Worm (Caenorhabditis elegans) whole organism, young adult: ENCODE results near the gene B0524.6.

Source experiments
- F22D6.2 ChIP-seq: sonication (generic microtip); optimal IDR thresholded peaks from 2 replicates; lab custom pipeline; 2016; ENCODE audit warnings: mild to moderate bottlenecking, missing genetic modification characterization, missing compliant biosample characterization
- F23B12.7 ChIP-seq: sonication (generic microtip); optimal IDR thresholded peaks from 2 replicates; lab custom pipeline; 2017; ENCODE audit warnings: missing genetic modification characterization, mild to moderate bottlenecking, missing compliant biosample characterization, antibody characterized with exemption, moderate library complexity; ENCODE audit not compliant: insufficient read depth
- F39B2.1 ChIP-seq: fragments of 200-800 bp; sonication (Bioruptor generic); IDR thresholded peaks from 2 replicates; pipeline ENCODE4 v1.3.6; 2022; ENCODE audit warnings: missing genetic modification reagents, missing genetic modification characterization, missing compliant biosample characterization
- F55B11.4 ChIP-seq: sonication (generic microtip); optimal IDR thresholded peaks from 2 replicates; lab custom pipeline; 2016; ENCODE audit warnings: missing compliant biosample characterization, missing genetic modification characterization, borderline replicate concordance; ENCODE audit not compliant: insufficient read depth
- T07F8.4 ChIP-seq: sonication (generic microtip); optimal IDR thresholded peaks from 2 replicates; lab custom pipeline; 2016; ENCODE audit warnings: mild to moderate bottlenecking, missing genetic modification characterization, moderate library complexity, missing compliant biosample characterization
- Y56A3A.18 ChIP-seq: fragments of 200-800 bp; sonication (Bioruptor generic); IDR thresholded peaks from 2 replicates; pipeline ENCODE4 v1.3.6; 2022; ENCODE audit warnings: missing genetic modification reagents, missing genetic modification characterization, missing compliant biosample characterization
- Y95B8A.8 ChIP-seq: fragments of 200-800 bp; sonication (Bioruptor generic); IDR thresholded peaks from 2 replicates; pipeline ENCODE4 v1.3.6; 2022; ENCODE audit warnings: missing genetic modification reagents, missing genetic modification characterization, missing compliant biosample characterization
- akir-1 ChIP-seq: fragments of 200-800 bp; sonication (Bioruptor generic); optimal IDR thresholded peaks from 2 replicates; lab custom pipeline; 2018; ENCODE audit warnings: mild to moderate bottlenecking, missing genetic modification characterization, moderate library complexity, missing compliant biosample characterization
- aptf-3 ChIP-seq: fragments of 200-800 bp; sonication (Bioruptor generic); IDR thresholded peaks from 2 replicates; pipeline ENCODE4 v1.3.6; 2022; ENCODE audit warnings: missing genetic modification characterization, missing compliant biosample characterization
- atf-7 ChIP-seq: sonication (generic microtip); optimal IDR thresholded peaks from 2 replicates; lab custom pipeline; 2017; ENCODE audit warnings: mild to moderate bottlenecking, missing genetic modification characterization, missing compliant biosample characterization
- athp-1 ChIP-seq: sonication (generic microtip); optimal IDR thresholded peaks from 2 replicates; lab custom pipeline; 2017; ENCODE audit warnings: mild to moderate bottlenecking, missing genetic modification characterization, missing compliant biosample characterization
- attf-3 ChIP-seq: fragments of 200-800 bp; sonication (Bioruptor generic); conservative IDR thresholded peaks from 2 replicates; pipeline ENCODE4 v1.3.6; 2022; ENCODE audit warnings: missing genetic modification reagents, missing genetic modification characterization, missing compliant biosample characterization
- cebp-1 ChIP-seq, 2 experiments: fragments of 200-800 bp in 1 of 2; sonication (Bioruptor generic) in 1 of 2; sonication (generic microtip) in 1 of 2; IDR thresholded peaks in 1 of 2; optimal IDR thresholded peaks in 1 of 2; 2 replicates each; pipeline versions ENCODE4 v1.3.6 to Lab custom; 2017 to 2022; ENCODE audit warnings: missing compliant biosample characterization in 2 of 2, missing genetic modification characterization in 2 of 2, mild to moderate bottlenecking in 1 of 2, missing genetic modification reagents in 1 of 2, moderate library complexity in 1 of 2
- ceh-100 ChIP-seq: fragments of 200-800 bp; sonication (Bioruptor generic); IDR thresholded peaks from 2 replicates; pipeline ENCODE4 v1.3.6; 2022; ENCODE audit warnings: missing genetic modification reagents, missing genetic modification characterization, missing compliant biosample characterization
- ceh-40 ChIP-seq: fragments of 200-800 bp; sonication (Bioruptor generic); IDR thresholded peaks from 2 replicates; pipeline ENCODE4 v1.3.6; 2022; ENCODE audit warnings: missing genetic modification characterization, missing compliant biosample characterization
- ceh-79 ChIP-seq: sonication (generic microtip); optimal IDR thresholded peaks from 2 replicates; lab custom pipeline; 2017; ENCODE audit warnings: mild to moderate bottlenecking, missing genetic modification characterization, missing compliant biosample characterization
- chd-7 ChIP-seq: sonication (generic microtip); optimal IDR thresholded peaks from 2 replicates; lab custom pipeline; 2016; ENCODE audit warnings: mild to moderate bottlenecking, missing genetic modification characterization, moderate library complexity, missing compliant biosample characterization
- dox-1 ChIP-seq: fragments of 200-800 bp; sonication (Bioruptor generic); IDR thresholded peaks from 2 replicates; pipeline ENCODE4 v1.3.6; 2022; ENCODE audit warnings: missing genetic modification reagents, missing genetic modification characterization, missing compliant biosample characterization
- egl-18 ChIP-seq: fragments of 200-800 bp; sonication (Bioruptor generic); IDR thresholded peaks from 2 replicates; pipeline ENCODE4 v1.3.6; 2022; ENCODE audit warnings: missing genetic modification reagents, missing genetic modification characterization, missing compliant biosample characterization
- egrh-3 ChIP-seq: fragments of 200-800 bp; sonication (Bioruptor generic); IDR thresholded peaks from 2 replicates; pipeline ENCODE4 v1.3.6; 2022; ENCODE audit warnings: missing genetic modification reagents, missing genetic modification characterization, missing compliant biosample characterization
- ekl-4 ChIP-seq: fragments of 200-800 bp; sonication (Bioruptor generic); IDR thresholded peaks from 2 replicates; pipeline ENCODE4 v1.3.6; 2022; ENCODE audit warnings: missing genetic modification reagents, missing genetic modification characterization, missing compliant biosample characterization
- ets-4 ChIP-seq: fragments of 200-800 bp; sonication (Bioruptor generic); optimal IDR thresholded peaks from 2 replicates; lab custom pipeline; 2018; ENCODE audit warnings: mild to moderate bottlenecking, missing genetic modification characterization, missing compliant biosample characterization
- fkh-3 ChIP-seq: sonication (generic microtip); optimal IDR thresholded peaks from 2 replicates; lab custom pipeline; 2016; ENCODE audit warnings: mild to moderate bottlenecking, missing genetic modification characterization, missing compliant biosample characterization
- him-1 ChIP-seq: sonication (generic microtip); optimal IDR thresholded peaks from 2 replicates; lab custom pipeline; 2016; ENCODE audit warnings: missing genotype, missing genetic modification reagents, missing genetic modification characterization, missing compliant biosample characterization
- hmg-1.2 ChIP-seq: fragments of 200-800 bp; sonication (Bioruptor generic); IDR thresholded peaks from 2 replicates; pipeline ENCODE4 v1.3.6; 2022; ENCODE audit warnings: missing genetic modification reagents, missing genetic modification characterization, missing compliant biosample characterization
- hrde-1 ChIP-seq: sonication (generic microtip); optimal IDR thresholded peaks from 2 replicates; lab custom pipeline; 2016; ENCODE audit warnings: missing genetic modification characterization, mild to moderate bottlenecking, missing compliant biosample characterization, moderate library complexity, missing genotype, missing genetic modification reagents, borderline replicate concordance
- lin-35 ChIP-seq, 3 experiments: fragments of 150-350 bp in 2 of 3; sonication (generic microtip) in 1 of 3; optimal IDR thresholded peaks; 2 replicates each; lab custom pipeline; 2014 to 2018; ENCODE audit warnings: missing biosample characterization in 3 of 3, missing genetic modification characterization in 3 of 3, missing genetic modification reagents in 3 of 3
- lir-1 ChIP-seq: fragments of 200-800 bp; sonication (Bioruptor generic); conservative IDR thresholded peaks from 2 replicates; pipeline ENCODE4 v1.3.6; 2022; ENCODE audit warnings: missing genetic modification reagents, missing genetic modification characterization, missing compliant biosample characterization
- lsl-1 ChIP-seq: fragments of 200-800 bp; sonication (Bioruptor generic); optimal IDR thresholded peaks from 2 replicates; lab custom pipeline; 2018; ENCODE audit warnings: mild to moderate bottlenecking, missing genetic modification characterization, moderate library complexity, missing compliant biosample characterization
- madf-10 ChIP-seq: sonication (generic microtip); optimal IDR thresholded peaks from 2 replicates; lab custom pipeline; 2016; ENCODE audit warnings: mild to moderate bottlenecking, missing genetic modification characterization, missing compliant biosample characterization
- madf-3 ChIP-seq: fragments of 200-800 bp; sonication (Bioruptor generic); IDR thresholded peaks from 2 replicates; pipeline ENCODE4 v1.3.6; 2022; ENCODE audit warnings: missing genetic modification reagents, missing genetic modification characterization, missing compliant biosample characterization
- mel-28 ChIP-seq: sonication (generic microtip); optimal IDR thresholded peaks from 2 replicates; lab custom pipeline; 2016; ENCODE audit warnings: borderline replicate concordance, mild to moderate bottlenecking, missing genetic modification characterization, missing compliant biosample characterization
- nhr-27 ChIP-seq: fragments of 200-800 bp; sonication (Bioruptor generic); optimal IDR thresholded peaks from 2 replicates; lab custom pipeline; 2018; ENCODE audit warnings: mild to moderate bottlenecking, missing genetic modification characterization, moderate library complexity, missing compliant biosample characterization
- pbrm-1 ChIP-seq: fragments of 200-800 bp; sonication (Bioruptor generic); IDR thresholded peaks from 2 replicates; pipeline ENCODE4 v1.3.6; 2022; ENCODE audit warnings: missing genetic modification reagents, missing genetic modification characterization, missing compliant biosample characterization
- pha-4 ChIP-seq: fragments of 150-350 bp; sonication (generic microtip); optimal IDR thresholded peaks from 2 replicates; lab custom pipeline; 2014; ENCODE audit warnings: missing biosample characterization, missing genetic modification reagents, missing genetic modification characterization
- repo-1 ChIP-seq: sonication (generic microtip); optimal IDR thresholded peaks from 2 replicates; lab custom pipeline; 2017; ENCODE audit warnings: mild to moderate bottlenecking, missing genetic modification characterization, missing compliant biosample characterization
- snpc-3.4 ChIP-seq: sonication (generic microtip); optimal IDR thresholded peaks from 2 replicates; lab custom pipeline; 2017; ENCODE audit warnings: missing genetic modification characterization, mild to moderate bottlenecking, missing compliant biosample characterization, antibody characterized with exemption, moderate library complexity, missing genotype, missing genetic modification reagents
- somi-1 ChIP-seq: fragments of 200-800 bp; sonication (Bioruptor generic); optimal IDR thresholded peaks from 2 replicates; lab custom pipeline; 2018; ENCODE audit warnings: mild to moderate bottlenecking, missing genetic modification characterization, missing compliant biosample characterization
- tbp1 ChIP-seq: fragments of 200-800 bp; sonication (Bioruptor generic); optimal IDR thresholded peaks from 2 replicates; lab custom pipeline; 2018; ENCODE audit warnings: mild to moderate bottlenecking, missing genetic modification characterization, missing compliant biosample characterization
- tbx-9 ChIP-seq: sonication (generic microtip); optimal IDR thresholded peaks from 2 replicates; lab custom pipeline; 2016; ENCODE audit warnings: borderline replicate concordance, missing genetic modification characterization, inconsistent platforms, missing compliant biosample characterization
- tlf-1 ChIP-seq: fragments of 200-800 bp; sonication (Bioruptor generic); optimal IDR thresholded peaks from 2 replicates; lab custom pipeline; 2018; ENCODE audit warnings: mild to moderate bottlenecking, missing genetic modification characterization, missing compliant biosample characterization
- unc-130 ChIP-seq: sonication (generic microtip); optimal IDR thresholded peaks from 2 replicates; lab custom pipeline; 2016; ENCODE audit warnings: missing genetic modification reagents, missing genetic modification characterization, missing compliant biosample characterization
- xnd-1 ChIP-seq: sonication (generic microtip); optimal IDR thresholded peaks from 2 replicates; lab custom pipeline; 2016; ENCODE audit warnings: missing genotype, missing genetic modification reagents, missing genetic modification characterization, missing compliant biosample characterization
- zfh-2 ChIP-seq: fragments of 200-800 bp; sonication (Bioruptor generic); conservative IDR thresholded peaks from 2 replicates; pipeline ENCODE4 v1.3.6; 2022; ENCODE audit warnings: missing genetic modification reagents, missing genetic modification characterization, missing compliant biosample characterization
- ztf-18 ChIP-seq: sonication (generic microtip); optimal IDR thresholded peaks from 2 replicates; lab custom pipeline; 2016; ENCODE audit warnings: missing genotype, mild to moderate bottlenecking, missing genetic modification characterization, missing compliant biosample characterization
- ztf-3 ChIP-seq: fragments of 200-800 bp; sonication (Bioruptor generic); optimal IDR thresholded peaks from 2 replicates; lab custom pipeline; 2018; ENCODE audit warnings: mild to moderate bottlenecking, missing genetic modification characterization, missing compliant biosample characterization

B0524.6 gene

ce11 chrIII:1905589-1905988 lies at the start of gene B0524.6, which contains the start of gene pqn-41:
TSS of gene B0524.6 (minus strand) at chrIII:1905640.
TSS of gene pqn-41 (plus strand) at chrIII:1905958.
- no peak for TF ChIP-seq T07F8.4 (tag; lab: Kevin White, UChicago)
- no peak for TF ChIP-seq fkh-3 (tag; lab: Kevin White, UChicago)
- TF ChIP-seq F23B12.7 (tag; lab: Kevin White, UChicago) = peak; percentile 67
- TF ChIP-seq ets-4 (GFP tag; lab: Kevin White, UChicago) = no peak
- no peak for TF ChIP-seq aptf-3 (GFP tag; lab: Robert Waterston, UW)
- TF ChIP-seq hmg-1.2 (GFP tag; lab: Robert Waterston, UW) = peak; percentile 8; the same call in 1 of the 2 replicates
- TF ChIP-seq attf-3 = peak; percentile 98
- no peak for TF ChIP-seq egrh-3 (GFP tag; lab: Robert Waterston, UW)
- TF ChIP-seq mel-28 = no peak
- peak; percentile 47 for TF ChIP-seq athp-1
- no peak for TF ChIP-seq F55B11.4 (tag; lab: Kevin White, UChicago)
- TF ChIP-seq lin-35 (GFP tag; optimal IDR thresholded peaks at IDR 0.05; lab: Kevin White, UChicago) = peak in 1 of 3 experiments; percentile 54

ce11 chrIII:1951388-1951787 lies 45.9 kb upstream of the B0524.6 start, which contains the start of gene F53A3.7:
TSS of gene F53A3.7 (plus strand) at chrIII:1951526.
- TF ChIP-seq unc-130 (peak; percentile 41), zfh-2 (no peak), akir-1 (GFP tag; lab: Kevin White, UChicago) (no peak), tlf-1 (peak; percentile 0), lin-35 (GFP tag; optimal IDR thresholded peaks at IDR 0.05; lab: Kevin White, UChicago) (peak in 1 of 3 experiments; percentile 1), atf-7 (tag; lab: Kevin White, UChicago) (peak; percentile 50), him-1 (tag; lab: Kevin White, UChicago) (peak; percentile 57), hrde-1 (tag; lab: Kevin White, UChicago) (peak; percentile 91), egl-18 (0 out of 2 replicates have a peak, but pooled peaks have one; percentile 20), ceh-100 (GFP tag; lab: Robert Waterston, UW) (peak; percentile 30; the same call in 1 of the 2 replicates), snpc-3.4 (tag; lab: Kevin White, UChicago) (peak; percentile 72), pha-4 (tag; lab: Kevin White, UChicago) (no peak), F22D6.2 (tag; lab: Kevin White, UChicago) (no peak), nhr-27 (tag; lab: Kevin White, UChicago) (no peak), pbrm-1 (0 out of 2 replicates have a peak, but pooled peaks have one; percentile 40), lir-1 (GFP tag; lab: Robert Waterston, UW) (no peak), tbx-9 (no peak), chd-7 (tag; lab: Kevin White, UChicago) (no peak), ceh-40 (GFP tag; lab: Robert Waterston, UW) (no peak), dox-1 (GFP tag; lab: Robert Waterston, UW) (no peak), madf-3 (GFP tag; lab: Robert Waterston, UW) (peak; percentile 75), ekl-4 (GFP tag; lab: Robert Waterston, UW) (peak; percentile 74), madf-10 (tag; lab: Kevin White, UChicago) (no peak), ztf-18 (no peak), F39B2.1 (GFP tag; lab: Robert Waterston, UW) (peak; percentile 65; the same call in 1 of the 2 replicates), Y95B8A.8 (GFP tag; lab: Robert Waterston, UW) (no peak), Y56A3A.18 (GFP tag; lab: Robert Waterston, UW) (peak; percentile 53; the same call in 1 of the 2 replicates), hmg-1.2 (GFP tag; lab: Robert Waterston, UW) (0 out of 2 replicates have a peak, but pooled peaks have one; percentile 11), repo-1 (peak; percentile 63), cebp-1 (GFP tag; IDR thresholded peaks at IDR 0.05; lab: Robert Waterston, UW) (no peak), cebp-1 (tag; optimal IDR thresholded peaks at IDR 0.05; lab: Kevin White, UChicago) (no peak), ztf-3 (GFP tag; lab: Kevin White, UChicago) (peak; percentile 38), ceh-79 (tag; lab: Kevin White, UChicago) (peak; percentile 10), lsl-1 (GFP tag; lab: Kevin White, UChicago) (peak; percentile 9), somi-1 (GFP tag; lab: Kevin White, UChicago) (no peak), tbp1 (GFP tag; lab: Kevin White, UChicago) (peak; percentile 17), xnd-1 (tag; lab: Kevin White, UChicago) (no peak)
